Worm (Caenorhabditis elegans) whole organism, midembryonic: Measurements from ENCODE around the gene F17C11.22.

Experiments used
- T22C8.4 ChIP-seq: fragments of 200-800 bp; sonication (Bioruptor generic); IDR thresholded peaks from 2 replicates; pipeline ENCODE4 v1.3.6; 2022; ENCODE audit warnings: missing genetic modification characterization, missing compliant biosample characterization
- cog-1 ChIP-seq: sonication (generic microtip); optimal IDR thresholded peaks from 2 replicates; lab custom pipeline; 2016; ENCODE audit warnings: missing genetic modification characterization, missing compliant biosample characterization
- flt-1 ChIP-seq: fragments of 200-800 bp; sonication (Bioruptor generic); IDR thresholded peaks from 2 replicates; pipeline ENCODE4 v1.3.6; 2022; ENCODE audit warnings: missing genetic modification characterization, missing compliant biosample characterization
- klf-2 ChIP-seq: fragments of 200-800 bp; sonication (Bioruptor generic); conservative IDR thresholded peaks from 2 replicates; pipeline ENCODE4 v1.3.6; 2022; ENCODE audit warnings: missing genetic modification reagents, missing genetic modification characterization, missing compliant biosample characterization
- med-1 ChIP-seq: sonication (generic microtip); optimal IDR thresholded peaks from 2 replicates; lab custom pipeline; 2017; ENCODE audit warnings: missing genetic modification characterization, mild to moderate bottlenecking, missing compliant biosample characterization, antibody characterized with exemption, missing genetic modification reagents; ENCODE audit not compliant: insufficient read depth
- ref-1 ChIP-seq: fragments of 200-800 bp; sonication (Bioruptor generic); conservative IDR thresholded peaks from 2 replicates; pipeline ENCODE4 v1.3.6; 2022; ENCODE audit warnings: missing genetic modification reagents, missing genetic modification characterization, missing compliant biosample characterization
- tab-1 ChIP-seq: fragments of 200-800 bp; sonication (Bioruptor generic); IDR thresholded peaks from 2 replicates; pipeline ENCODE4 v1.3.6; 2022; ENCODE audit warnings: missing genetic modification characterization, missing compliant biosample characterization
- ztf-23 ChIP-seq: fragments of 200-800 bp; sonication (Bioruptor generic); IDR thresholded peaks from 2 replicates; pipeline ENCODE4 v1.3.6; 2022; ENCODE audit warnings: missing genetic modification reagents, missing genetic modification characterization, missing compliant biosample characterization
- ztf-29 ChIP-seq: fragments of 200-800 bp; sonication (Bioruptor generic); IDR thresholded peaks from 2 replicates; pipeline ENCODE4 v1.3.6; 2022; ENCODE audit warnings: missing genetic modification reagents, missing genetic modification characterization, missing compliant biosample characterization

- TF ChIP-seq med-1 = no peak
- no peak for TF ChIP-seq flt-1
- TF ChIP-seq ztf-29 = no peak
- no peak for TF ChIP-seq klf-2 (GFP tag; lab: Robert Waterston, UW)
- no peak for TF ChIP-seq ref-1 (GFP tag; lab: Robert Waterston, UW)
- TF ChIP-seq cog-1 = no peak
- no peak for TF ChIP-seq ztf-23
- no peak for TF ChIP-seq T22C8.4
- TF ChIP-seq tab-1 (GFP tag; lab: Robert Waterston, UW) = no peak
Measured at ce11 chrV:11002434-11002833, 32.5 kb upstream of the F17C11.22 start, which contains the start of gene F53B7.4.
